Fruit fly (Drosophila melanogaster) whole organism, embryonic: ENCODE results near the gene CG14931.

Experiments
- Antp ChIP-seq: fragments of 200-800 bp; sonication (Bioruptor generic); optimal IDR thresholded peaks from 3 replicates; lab custom pipeline; 2016; ENCODE audit warnings: missing biosample characterization, missing genetic modification characterization
- CG10431 ChIP-seq: fragments of 200-800 bp; sonication (Bioruptor generic); optimal IDR thresholded peaks from 3 replicates; lab custom pipeline; 2018; ENCODE audit warnings: missing biosample characterization, mild to moderate bottlenecking, missing genetic modification characterization
- CG11247 ChIP-seq: fragments of 200-800 bp; sonication (Bioruptor generic); IDR thresholded peaks from 2 replicates; pipeline ENCODE4 v1.3.6; 2022; ENCODE audit warnings: missing biosample characterization, missing genetic modification characterization
- CG11695 ChIP-seq: fragments of 200-800 bp; sonication (Bioruptor generic); IDR thresholded peaks from 3 replicates; pipeline ENCODE4 v1.3.6; 2022; ENCODE audit warnings: missing biosample characterization, missing genetic modification characterization
- CG12155 ChIP-seq: fragments of 200-800 bp; sonication (Bioruptor generic); optimal IDR thresholded peaks from 3 replicates; lab custom pipeline; 2016; ENCODE audit warnings: missing biosample characterization, missing genetic modification characterization
- CG12219 ChIP-seq: fragments of 200-800 bp; sonication (Bioruptor generic); optimal IDR thresholded peaks from 3 replicates; lab custom pipeline; 2018; ENCODE audit warnings: missing biosample characterization, mild to moderate bottlenecking, missing genetic modification characterization
- CG1233 ChIP-seq: fragments of 200-800 bp; sonication (Bioruptor generic); optimal IDR thresholded peaks from 4 replicates; lab custom pipeline; 2018; ENCODE audit warnings: missing biosample characterization, mild to moderate bottlenecking, missing genetic modification characterization
- CG15479 ChIP-seq: fragments of 200-800 bp; sonication (Bioruptor generic); optimal IDR thresholded peaks from 3 replicates; lab custom pipeline; 2019; ENCODE audit warnings: missing biosample characterization, mild to moderate bottlenecking, missing genetic modification characterization, moderate library complexity
- CG15514 ChIP-seq: fragments of 200-800 bp; sonication (Bioruptor generic); optimal IDR thresholded peaks from 3 replicates; lab custom pipeline; 2017; ENCODE audit warnings: missing biosample characterization, missing genetic modification characterization, mild to moderate bottlenecking, moderate library complexity, missing genetic modification reagents
- CG1603 ChIP-seq: fragments of 200-800 bp; sonication (Bioruptor generic); optimal IDR thresholded peaks from 2 replicates; lab custom pipeline; 2019; ENCODE audit warnings: missing biosample characterization, mild to moderate bottlenecking, missing genetic modification characterization, moderate library complexity
- CG18599 ChIP-seq: fragments of 200-800 bp; sonication (Bioruptor generic); optimal IDR thresholded peaks from 3 replicates; lab custom pipeline; 2017; ENCODE audit warnings: missing biosample characterization, missing genetic modification characterization, mild to moderate bottlenecking, moderate library complexity, missing genetic modification reagents
- CG18619 ChIP-seq: fragments of 200-800 bp; sonication (Bioruptor generic); optimal IDR thresholded peaks from 3 replicates; lab custom pipeline; 2017; ENCODE audit warnings: missing biosample characterization, mild to moderate bottlenecking, missing genetic modification characterization
- CG2116 ChIP-seq: fragments of 200-800 bp; sonication (Bioruptor generic); optimal IDR thresholded peaks from 3 replicates; lab custom pipeline; 2018; ENCODE audit warnings: missing biosample characterization, mild to moderate bottlenecking, missing genetic modification characterization
- CG2202 ChIP-seq: fragments of 200-800 bp; sonication (Bioruptor generic); optimal IDR thresholded peaks from 2 replicates; lab custom pipeline; 2018; ENCODE audit warnings: missing biosample characterization, mild to moderate bottlenecking, missing genetic modification characterization
- CG2678 ChIP-seq: fragments of 200-800 bp; sonication (Bioruptor generic); optimal IDR thresholded peaks from 3 replicates; lab custom pipeline; 2019; ENCODE audit warnings: missing biosample characterization, mild to moderate bottlenecking, missing genetic modification characterization, moderate library complexity
- CG3163 ChIP-seq: fragments of 200-800 bp; sonication (Bioruptor generic); optimal IDR thresholded peaks from 3 replicates; lab custom pipeline; 2016; ENCODE audit warnings: missing biosample characterization, missing genetic modification characterization
- CG32532 ChIP-seq: fragments of 200-800 bp; sonication (Bioruptor generic); IDR thresholded peaks from 2 replicates; pipeline ENCODE4 v1.3.6; 2022; ENCODE audit warnings: missing biosample characterization, missing genetic modification characterization
- CG34376 ChIP-seq: fragments of 200-800 bp; sonication (Bioruptor generic); optimal IDR thresholded peaks from 2 replicates; lab custom pipeline; 2018; ENCODE audit warnings: missing biosample characterization, mild to moderate bottlenecking, missing genetic modification characterization
- CG6765 ChIP-seq: fragments of 200-800 bp; sonication (Bioruptor generic); optimal IDR thresholded peaks from 3 replicates; lab custom pipeline; 2017; ENCODE audit warnings: missing biosample characterization, mild to moderate bottlenecking, missing genetic modification characterization
- CG7987 ChIP-seq: fragments of 200-800 bp; sonication (Bioruptor generic); optimal IDR thresholded peaks from 2 replicates; lab custom pipeline; 2018; ENCODE audit warnings: missing biosample characterization, mild to moderate bottlenecking, missing genetic modification characterization, moderate library complexity
- CG8924 ChIP-seq: fragments of 200-800 bp; optimal IDR thresholded peaks from 3 replicates; lab custom pipeline; 2019; ENCODE audit warnings: missing biosample characterization, mild to moderate bottlenecking, missing genetic modification characterization, moderate library complexity
- Dref ChIP-seq: fragments of 200-800 bp; sonication (Bioruptor generic); IDR thresholded peaks from 2 replicates; pipeline ENCODE4 v1.3.6; 2022; ENCODE audit warnings: missing biosample characterization, missing genetic modification characterization
- Drgx ChIP-seq: fragments of 200-800 bp; sonication (Bioruptor generic); IDR thresholded peaks from 2 replicates; pipeline ENCODE4 v1.3.6; 2022; ENCODE audit warnings: missing biosample characterization, missing genetic modification characterization
- E2f2 ChIP-seq: fragments of 200-800 bp; sonication (Bioruptor generic); IDR thresholded peaks from 2 replicates; pipeline ENCODE4 v1.3.6; 2022; ENCODE audit warnings: missing biosample characterization, missing genetic modification characterization
- Fer1 ChIP-seq: fragments of 200-800 bp; sonication (Bioruptor generic); optimal IDR thresholded peaks from 2 replicates; lab custom pipeline; 2017; ENCODE audit warnings: missing biosample characterization, mild to moderate bottlenecking, missing genetic modification characterization
- HHEX ChIP-seq: fragments of 200-800 bp; sonication (Bioruptor generic); optimal IDR thresholded peaks from 3 replicates; lab custom pipeline; 2017; ENCODE audit warnings: missing biosample characterization, mild to moderate bottlenecking, missing genetic modification characterization, missing genetic modification reagents
- HLH4C ChIP-seq: fragments of 200-800 bp; sonication (Bioruptor generic); IDR thresholded peaks from 3 replicates; pipeline ENCODE4 v1.3.6; 2022; ENCODE audit warnings: missing biosample characterization, missing genetic modification characterization; ENCODE audit not compliant: partially characterized antibody
- Hey ChIP-seq: fragments of 200-800 bp; sonication (Bioruptor generic); optimal IDR thresholded peaks from 3 replicates; lab custom pipeline; 2018; ENCODE audit warnings: missing biosample characterization, mild to moderate bottlenecking, missing genetic modification characterization
- HmgZ ChIP-seq: fragments of 200-800 bp; sonication (Bioruptor generic); optimal IDR thresholded peaks from 2 replicates; lab custom pipeline; 2018; ENCODE audit warnings: missing biosample characterization, mild to moderate bottlenecking, missing genetic modification characterization
- Hmr ChIP-seq: fragments of 200-800 bp; sonication (Bioruptor generic); optimal IDR thresholded peaks from 3 replicates; lab custom pipeline; 2017; ENCODE audit warnings: mild to moderate bottlenecking, missing biosample characterization, missing genetic modification reagents, missing genetic modification characterization
- Kr ChIP-seq: fragments of 200-800 bp; sonication (Bioruptor generic); optimal IDR thresholded peaks from 2 replicates; lab custom pipeline; 2017; ENCODE audit warnings: missing biosample characterization, mild to moderate bottlenecking, missing genetic modification characterization
- MESR4 ChIP-seq: fragments of 200-800 bp; sonication (Bioruptor generic); optimal IDR thresholded peaks from 2 replicates; lab custom pipeline; 2018; ENCODE audit warnings: missing biosample characterization, mild to moderate bottlenecking, missing genetic modification characterization, moderate library complexity
- Neu2 ChIP-seq: fragments of 200-800 bp; sonication (Bioruptor generic); optimal IDR thresholded peaks from 3 replicates; lab custom pipeline; 2016; ENCODE audit warnings: missing biosample characterization, missing genetic modification characterization, borderline replicate concordance
- NfI ChIP-seq: fragments of 200-800 bp; sonication (Bioruptor generic); optimal IDR thresholded peaks from 3 replicates; lab custom pipeline; 2018; ENCODE audit warnings: missing biosample characterization, mild to moderate bottlenecking, missing genetic modification characterization, moderate library complexity
- Ssrp ChIP-seq: fragments of 200-800 bp; sonication (Bioruptor generic); optimal IDR thresholded peaks from 2 replicates; lab custom pipeline; 2018; ENCODE audit warnings: missing biosample characterization, mild to moderate bottlenecking, missing genetic modification characterization, moderate library complexity
- ci ChIP-seq: fragments of 200-800 bp; sonication (Bioruptor generic); IDR thresholded peaks from 3 replicates; pipeline ENCODE4 v1.3.6; 2022; ENCODE audit warnings: missing biosample characterization, missing genetic modification characterization
- cwo ChIP-seq: fragments of 200-800 bp; sonication (Bioruptor generic); optimal IDR thresholded peaks from 3 replicates; lab custom pipeline; 2017; ENCODE audit warnings: missing biosample characterization, missing genetic modification characterization, mild to moderate bottlenecking, moderate library complexity, missing genetic modification reagents
- gro ChIP-seq: fragments of 200-800 bp; sonication (Bioruptor generic); optimal IDR thresholded peaks from 2 replicates; lab custom pipeline; 2016; ENCODE audit warnings: missing biosample characterization, missing genetic modification characterization
- lov ChIP-seq, 2 experiments: fragments of 200-800 bp in 1 of 2; fragments of >200 bp in 1 of 2; sonication (Bioruptor generic) in 1 of 2; IDR thresholded peaks in 1 of 2; optimal IDR thresholded peaks in 1 of 2; 2 replicates in 1 of 2; 3 replicates in 1 of 2; pipeline versions ENCODE4 v1.3.6 to Lab custom; 2017 to 2022; ENCODE audit warnings: missing biosample characterization in 1 of 2, missing genetic modification characterization in 1 of 2
- onecut ChIP-seq: fragments of 200-800 bp; sonication (Bioruptor generic); IDR thresholded peaks from 2 replicates; pipeline ENCODE4 v1.3.6; 2022; ENCODE audit warnings: missing biosample characterization, missing genetic modification characterization
- repo ChIP-seq: fragments of 200-800 bp; sonication (Bioruptor generic); optimal IDR thresholded peaks from 2 replicates; lab custom pipeline; 2016; ENCODE audit warnings: missing biosample characterization, missing genetic modification characterization
- scrt ChIP-seq: fragments of 200-800 bp; sonication (Bioruptor generic); optimal IDR thresholded peaks from 2 replicates; lab custom pipeline; 2018; ENCODE audit warnings: missing biosample characterization, mild to moderate bottlenecking, missing genetic modification characterization, moderate library complexity
- so ChIP-seq: fragments of 200-800 bp; sonication (Bioruptor generic); IDR thresholded peaks from 3 replicates; pipeline ENCODE4 v1.3.6; 2022; ENCODE audit warnings: missing biosample characterization, missing genetic modification characterization
- sob ChIP-seq: fragments of 200-800 bp; sonication (Bioruptor generic); IDR thresholded peaks from 2 replicates; pipeline ENCODE4 v1.3.6; 2022; ENCODE audit warnings: missing biosample characterization, missing genetic modification characterization
- sug ChIP-seq: fragments of 200-800 bp; optimal IDR thresholded peaks from 2 replicates; lab custom pipeline; 2019; ENCODE audit warnings: missing biosample characterization, mild to moderate bottlenecking, missing genetic modification characterization, moderate library complexity
- tin ChIP-seq: fragments of 200-800 bp; sonication (Bioruptor generic); optimal IDR thresholded peaks from 3 replicates; lab custom pipeline; 2016; ENCODE audit warnings: missing biosample characterization, missing genetic modification characterization
- toy ChIP-seq: fragments of 200-800 bp; sonication (Bioruptor generic); IDR thresholded peaks from 2 replicates; pipeline ENCODE4 v1.3.6; 2022; ENCODE audit warnings: missing biosample characterization, missing genetic modification characterization
- unpg ChIP-seq: fragments of 200-800 bp; sonication (Bioruptor generic); optimal IDR thresholded peaks from 3 replicates; lab custom pipeline; 2018; ENCODE audit warnings: missing biosample characterization, mild to moderate bottlenecking, missing genetic modification characterization, moderate library complexity

CG14931 gene

dm6 chr2L:11807697-11808226, 19.6 kb downstream of the CG14931 start (continued):
- TF ChIP-seq CG18599 (GFP tag; lab: Kevin White, UChicago) = peak; percentile 62
- peak; percentile 2 for TF ChIP-seq unpg
- peak; percentile 18 for TF ChIP-seq HHEX (GFP tag; lab: Kevin White, UChicago)
- TF ChIP-seq onecut (GFP tag; lab: Robert Waterston, UW) = peak; percentile 57
- TF ChIP-seq repo (GFP tag; lab: Kevin White, UChicago) = peak; percentile 48
- TF ChIP-seq Kr (GFP tag; lab: Kevin White, UChicago) = no peak
- TF ChIP-seq CG15514 (GFP tag; lab: Kevin White, UChicago) = peak; percentile 27
- TF ChIP-seq Neu2 (GFP tag; lab: Kevin White, UChicago) = no peak
- no peak for TF ChIP-seq Ssrp (tag; lab: Kevin White, UChicago)
- TF ChIP-seq Antp (GFP tag; lab: Kevin White, UChicago) = peak; percentile 15
- TF ChIP-seq HmgZ (tag; lab: Kevin White, UChicago) = peak; percentile 78
- TF ChIP-seq CG6765 = peak; percentile 60
- TF ChIP-seq Fer1 = no peak
- TF ChIP-seq CG32532 (GFP tag; lab: Robert Waterston, UW) = peak; percentile 34; the same call in 1 of the 2 replicates
- TF ChIP-seq CG34376 (GFP tag; lab: Kevin White, UChicago) = peak; percentile 52
- TF ChIP-seq Hmr (GFP tag; lab: Kevin White, UChicago) = peak; percentile 57
- TF ChIP-seq sug (tag; lab: Kevin White, UChicago) = peak; percentile 59
- peak; percentile 16 for TF ChIP-seq CG12155 (GFP tag; lab: Kevin White, UChicago)
- TF ChIP-seq toy (GFP tag; lab: Robert Waterston, UW) = no peak
- no peak for TF ChIP-seq lov (optimal IDR thresholded peaks at IDR 0.05; lab: Kevin White, UChicago)
- TF ChIP-seq lov (GFP tag; IDR thresholded peaks at IDR 0.05; lab: Robert Waterston, UW) = 0 out of 3 replicates have a peak, but pooled peaks have one; percentile 50
- peak; percentile 64 for TF ChIP-seq scrt (GFP tag; lab: Kevin White, UChicago)
- TF ChIP-seq CG11247 (GFP tag; lab: Robert Waterston, UW) = 0 out of 2 replicates have a peak, but pooled peaks have one; percentile 10
- TF ChIP-seq Hey = peak; percentile 34
- peak; percentile 14 for TF ChIP-seq CG8924 (tag; lab: Kevin White, UChicago)
- TF ChIP-seq CG10431 = no peak
- TF ChIP-seq Drgx (GFP tag; lab: Robert Waterston, UW) = peak; percentile 43; the same call in 1 of the 2 replicates
- TF ChIP-seq gro (GFP tag; lab: Kevin White, UChicago) = peak; percentile 54
- TF ChIP-seq sob = no peak; the same call in 1 of the 2 replicates
- TF ChIP-seq NfI (GFP tag; lab: Kevin White, UChicago) = peak; percentile 8
- TF ChIP-seq CG11695 = 0 out of 3 replicates have a peak, but pooled peaks have one; percentile 32
- TF ChIP-seq HLH4C (GFP tag; lab: Robert Waterston, UW) = peak; percentile 14; the same call in 1 of the 3 replicates
- no peak for TF ChIP-seq cwo (GFP tag; lab: Kevin White, UChicago)
- no peak for TF ChIP-seq CG2202
- peak; percentile 55 for TF ChIP-seq CG7987
- peak; percentile 12 for TF ChIP-seq CG1603
- TF ChIP-seq CG1233 = no peak
- TF ChIP-seq CG3163 = peak; percentile 28
- TF ChIP-seq so (GFP tag; lab: Robert Waterston, UW) = peak; percentile 65; the same call in 2 of the 3 replicates
- peak; percentile 12; the same call in 1 of the 2 replicates for TF ChIP-seq E2f2 (GFP tag; lab: Robert Waterston, UW)
- no peak for TF ChIP-seq CG2678 (tag; lab: Kevin White, UChicago)
- TF ChIP-seq CG12219 (GFP tag; lab: Kevin White, UChicago) = peak; percentile 9
- no peak for TF ChIP-seq CG18619
- TF ChIP-seq CG2116 (GFP tag; lab: Kevin White, UChicago) = peak; percentile 33
- peak; percentile 80 for TF ChIP-seq ci (GFP tag; lab: Robert Waterston, UW)
- peak; percentile 26 for TF ChIP-seq CG15479
- peak; percentile 28 for TF ChIP-seq MESR4 (GFP tag; lab: Kevin White, UChicago)
- 0 out of 2 replicates have a peak, but pooled peaks have one; percentile 23 for TF ChIP-seq Dref (GFP tag; lab: Robert Waterston, UW)
- TF ChIP-seq tin (GFP tag; lab: Kevin White, UChicago) = no peak
